Fruit fly (Drosophila melanogaster) whole organism, embryonic: Measurements from ENCODE around the gene Sf3b2.

Source experiments
- CG10274 ChIP-seq: fragments of 200-800 bp; sonication (Bioruptor generic); optimal IDR thresholded peaks from 3 replicates; lab custom pipeline; 2017; ENCODE audit warnings: missing biosample characterization, mild to moderate bottlenecking, missing genetic modification characterization
- CG10543 ChIP-seq: fragments of 200-800 bp; sonication (Bioruptor generic); optimal IDR thresholded peaks from 3 replicates; lab custom pipeline; 2017; ENCODE audit warnings: missing biosample characterization, mild to moderate bottlenecking, missing genetic modification characterization, moderate library complexity
- CG11504 ChIP-seq: fragments of 200-800 bp; sonication (Bioruptor generic); optimal IDR thresholded peaks from 3 replicates; lab custom pipeline; 2019; ENCODE audit warnings: missing biosample characterization, mild to moderate bottlenecking, missing genetic modification characterization, moderate library complexity
- CG12942 ChIP-seq: fragments of 200-800 bp; sonication (Bioruptor generic); optimal IDR thresholded peaks from 3 replicates; lab custom pipeline; 2016; ENCODE audit warnings: missing biosample characterization, missing genetic modification characterization
- CG13894 ChIP-seq: fragments of 200-800 bp; sonication (Bioruptor generic); optimal IDR thresholded peaks from 3 replicates; lab custom pipeline; 2018; ENCODE audit warnings: missing biosample characterization, mild to moderate bottlenecking, missing genetic modification characterization, moderate library complexity
- CG16813 ChIP-seq: fragments of 200-800 bp; sonication (Bioruptor generic); IDR thresholded peaks from 3 replicates; pipeline ENCODE4 v1.3.6; 2022; ENCODE audit warnings: missing biosample characterization, missing genetic modification characterization; ENCODE audit not compliant: partially characterized antibody
- CG16863 ChIP-seq: fragments of 200-800 bp; sonication (Bioruptor generic); optimal IDR thresholded peaks from 3 replicates; lab custom pipeline; 2016; ENCODE audit warnings: missing biosample characterization, missing genetic modification characterization
- CG17385 ChIP-seq: fragments of 200-800 bp; sonication (Bioruptor generic); optimal IDR thresholded peaks from 3 replicates; lab custom pipeline; 2018; ENCODE audit warnings: missing biosample characterization, mild to moderate bottlenecking, missing genetic modification characterization
- CG18262 ChIP-seq: fragments of 200-800 bp; optimal IDR thresholded peaks from 3 replicates; lab custom pipeline; 2019; ENCODE audit warnings: missing biosample characterization, mild to moderate bottlenecking, missing genetic modification characterization, moderate library complexity
- CG18619 ChIP-seq: fragments of 200-800 bp; sonication (Bioruptor generic); optimal IDR thresholded peaks from 3 replicates; lab custom pipeline; 2017; ENCODE audit warnings: missing biosample characterization, mild to moderate bottlenecking, missing genetic modification characterization
- CG3726 ChIP-seq: fragments of 200-800 bp; sonication (Bioruptor generic); IDR thresholded peaks from 3 replicates; pipeline ENCODE4, ENCODE4 v1.3.6; 2022; ENCODE audit warnings: missing biosample characterization, missing genetic modification characterization
- CG7839 ChIP-seq: fragments of 200-800 bp; sonication (Bioruptor generic); optimal IDR thresholded peaks from 3 replicates; lab custom pipeline; 2018; ENCODE audit warnings: missing biosample characterization, mild to moderate bottlenecking, missing genetic modification characterization, moderate library complexity
- CkIIα-i1 ChIP-seq: fragments of 200-800 bp; sonication (Bioruptor generic); IDR thresholded peaks from 2 replicates; pipeline ENCODE4 v1.3.6; 2022; ENCODE audit warnings: missing biosample characterization, missing genetic modification characterization
- D19B ChIP-seq: fragments of 200-800 bp; sonication (Bioruptor generic); optimal IDR thresholded peaks from 2 replicates; lab custom pipeline; 2017; ENCODE audit warnings: missing biosample characterization, mild to moderate bottlenecking, missing genetic modification characterization
- Dek ChIP-seq: fragments of 200-800 bp; sonication (Bioruptor generic); optimal IDR thresholded peaks from 3 replicates; lab custom pipeline; 2019; ENCODE audit warnings: missing biosample characterization, mild to moderate bottlenecking, missing genetic modification characterization, moderate library complexity
- Dip2 ChIP-seq: fragments of 200-800 bp; sonication (Bioruptor generic); IDR thresholded peaks from 2 replicates; pipeline ENCODE4 v1.3.6; 2022; ENCODE audit warnings: missing biosample characterization, missing genetic modification characterization
- Elba2 ChIP-seq: fragments of 200-800 bp; sonication (Bioruptor generic); optimal IDR thresholded peaks from 3 replicates; lab custom pipeline; 2016; ENCODE audit warnings: missing biosample characterization, missing genetic modification characterization
- Hsf ChIP-seq: fragments of 200-800 bp; sonication (Bioruptor generic); optimal IDR thresholded peaks from 3 replicates; lab custom pipeline; 2016; ENCODE audit warnings: missing biosample characterization, missing genetic modification characterization
- Kr ChIP-seq: fragments of 200-800 bp; sonication (Bioruptor generic); optimal IDR thresholded peaks from 2 replicates; lab custom pipeline; 2017; ENCODE audit warnings: missing biosample characterization, mild to moderate bottlenecking, missing genetic modification characterization
- Med ChIP-seq: fragments of 200-800 bp; sonication (Bioruptor generic); peaks from one replicate; lab custom pipeline; 2016; ENCODE audit warnings: missing biosample characterization, missing genetic modification characterization, mild to moderate bottlenecking, inconsistent platforms, moderate library complexity
- NfI ChIP-seq: fragments of 200-800 bp; sonication (Bioruptor generic); optimal IDR thresholded peaks from 3 replicates; lab custom pipeline; 2018; ENCODE audit warnings: missing biosample characterization, mild to moderate bottlenecking, missing genetic modification characterization, moderate library complexity
- Scr ChIP-seq: fragments of 200-800 bp; sonication (Bioruptor generic); IDR thresholded peaks from 2 replicates; pipeline ENCODE4 v1.3.6; 2022; ENCODE audit warnings: missing biosample characterization, missing genetic modification characterization; ENCODE audit not compliant: partially characterized antibody
- Side ChIP-seq: fragments of 200-800 bp; sonication (Bioruptor generic); optimal IDR thresholded peaks from 2 replicates; lab custom pipeline; 2016; ENCODE audit warnings: missing biosample characterization, missing genetic modification characterization
- Sox102F ChIP-seq: fragments of 200-800 bp; sonication (Bioruptor generic); optimal IDR thresholded peaks from 2 replicates; lab custom pipeline; 2018; ENCODE audit warnings: missing biosample characterization, mild to moderate bottlenecking, missing genetic modification characterization, moderate library complexity
- Stat92E ChIP-seq, 3 experiments: fragments of >200 bp in 2 of 3; fragments of 200-800 bp in 1 of 3; sonication (Bioruptor generic) in 1 of 3; optimal IDR thresholded peaks; 2 replicates each; lab custom pipeline; 2017 to 2019; ENCODE audit warnings: missing biosample characterization in 3 of 3, missing genetic modification characterization in 3 of 3, mild to moderate bottlenecking in 1 of 3, moderate library complexity in 1 of 3
- ap ChIP-seq: fragments of 200-800 bp; sonication (Bioruptor generic); IDR thresholded peaks from 2 replicates; pipeline ENCODE4 v1.3.6; 2022; ENCODE audit warnings: missing biosample characterization, missing genetic modification characterization
- ara ChIP-seq: fragments of 200-800 bp; sonication (Bioruptor generic); IDR thresholded peaks from 2 replicates; pipeline ENCODE4 v1.3.6; 2022; ENCODE audit warnings: missing biosample characterization, missing genetic modification characterization
- br ChIP-seq: fragments of >200 bp; optimal IDR thresholded peaks from 2 replicates; lab custom pipeline; 2017
- bsh ChIP-seq, 2 experiments: fragments of 200-800 bp; sonication (Bioruptor generic); optimal IDR thresholded peaks; 2 replicates each; lab custom pipeline; 2017 to 2018; ENCODE audit warnings: mild to moderate bottlenecking in 2 of 2, missing biosample characterization in 2 of 2, missing genetic modification characterization in 2 of 2, moderate library complexity in 1 of 2
- croc ChIP-seq: fragments of 200-800 bp; sonication (Bioruptor generic); conservative IDR thresholded peaks from 3 replicates; pipeline ENCODE4 v1.3.6; 2022; ENCODE audit warnings: missing biosample characterization, missing genetic modification characterization
- da ChIP-seq: fragments of 200-800 bp; sonication (Bioruptor generic); optimal IDR thresholded peaks from 2 replicates; lab custom pipeline; 2016; ENCODE audit warnings: missing biosample characterization, missing genetic modification characterization
- danr ChIP-seq: fragments of 200-800 bp; sonication (Bioruptor generic); IDR thresholded peaks from 2 replicates; pipeline ENCODE4 v1.3.6; 2022; ENCODE audit warnings: missing biosample characterization, missing genetic modification characterization
- dm ChIP-seq: fragments of 200-800 bp; sonication (Bioruptor generic); optimal IDR thresholded peaks from 3 replicates; lab custom pipeline; 2016; ENCODE audit warnings: missing biosample characterization, missing genetic modification characterization
- gem ChIP-seq: fragments of 200-800 bp; sonication (Bioruptor generic); optimal IDR thresholded peaks from 2 replicates; lab custom pipeline; 2019; ENCODE audit warnings: missing biosample characterization, mild to moderate bottlenecking, missing genetic modification characterization, moderate library complexity
- hbn ChIP-seq: fragments of 200-800 bp; sonication (Bioruptor generic); IDR thresholded peaks from 2 replicates; pipeline ENCODE4 v1.3.6; 2022; ENCODE audit warnings: missing biosample characterization, missing genetic modification characterization; ENCODE audit not compliant: partially characterized antibody
- jumu ChIP-seq: fragments of 200-800 bp; sonication (Bioruptor generic); optimal IDR thresholded peaks from 3 replicates; lab custom pipeline; 2016; ENCODE audit warnings: missing biosample characterization, missing genetic modification characterization
- lab ChIP-seq: fragments of 200-800 bp; sonication (Bioruptor generic); optimal IDR thresholded peaks from 3 replicates; lab custom pipeline; 2017; ENCODE audit warnings: missing biosample characterization, missing genetic modification characterization, mild to moderate bottlenecking, moderate library complexity, missing genetic modification reagents
- otp ChIP-seq: fragments of 200-800 bp; sonication (Bioruptor generic); IDR thresholded peaks from 3 replicates; pipeline ENCODE4, ENCODE4 v1.3.6; 2022; ENCODE audit warnings: missing biosample characterization, missing genetic modification characterization
- p53 ChIP-seq: fragments of 200-800 bp; sonication (Bioruptor generic); optimal IDR thresholded peaks from 2 replicates; lab custom pipeline; 2016; ENCODE audit warnings: missing biosample characterization, missing genetic modification characterization
- pfk ChIP-seq: fragments of 200-800 bp; sonication (Bioruptor generic); optimal IDR thresholded peaks from 2 replicates; lab custom pipeline; 2018; ENCODE audit warnings: missing biosample characterization, mild to moderate bottlenecking, missing genetic modification characterization, moderate library complexity
- pita ChIP-seq: fragments of 200-800 bp; sonication (Bioruptor generic); optimal IDR thresholded peaks from 2 replicates; lab custom pipeline; 2017; ENCODE audit warnings: missing biosample characterization, mild to moderate bottlenecking, missing genetic modification characterization
- prd ChIP-seq, 3 experiments: fragments of >200 bp in 2 of 3; fragments of 200-800 bp in 1 of 3; sonication (Bioruptor generic) in 1 of 3; optimal IDR thresholded peaks in 2 of 3; IDR thresholded peaks in 1 of 3; 2 replicates in 2 of 3; 3 replicates in 1 of 3; pipeline versions ENCODE4 v1.3.6 to Lab custom; 2017 to 2022; ENCODE audit warnings: missing biosample characterization in 1 of 3, missing genetic modification characterization in 1 of 3
- pros ChIP-seq: fragments of 200-800 bp; sonication (Bioruptor generic); optimal IDR thresholded peaks from 3 replicates; lab custom pipeline; 2019; ENCODE audit warnings: missing biosample characterization, mild to moderate bottlenecking, missing genetic modification characterization, moderate library complexity
- pzg ChIP-seq: fragments of 200-800 bp; sonication (Bioruptor generic); optimal IDR thresholded peaks from 3 replicates; lab custom pipeline; 2018; ENCODE audit warnings: missing biosample characterization, mild to moderate bottlenecking, missing genetic modification characterization, moderate library complexity
- rib ChIP-seq: fragments of 200-800 bp; sonication (Bioruptor generic); IDR thresholded peaks from 2 replicates; pipeline ENCODE4 v1.3.6; 2022; ENCODE audit warnings: missing biosample characterization, missing genetic modification characterization
- ro ChIP-seq: fragments of 200-800 bp; sonication (Bioruptor generic); IDR thresholded peaks from 2 replicates; pipeline ENCODE4 v1.3.6; 2022; ENCODE audit warnings: missing biosample characterization, missing genetic modification characterization
- run ChIP-seq: fragments of 200-800 bp; sonication (Bioruptor generic); optimal IDR thresholded peaks from 3 replicates; lab custom pipeline; 2018; ENCODE audit warnings: missing biosample characterization, mild to moderate bottlenecking, missing genetic modification characterization
- sens-2 ChIP-seq: fragments of 200-800 bp; sonication (Bioruptor generic); IDR thresholded peaks from 2 replicates; pipeline ENCODE4 v1.3.6; 2022; ENCODE audit warnings: missing biosample characterization, missing genetic modification characterization
- trem ChIP-seq: fragments of 200-800 bp; optimal IDR thresholded peaks from 3 replicates; lab custom pipeline; 2019; ENCODE audit warnings: missing biosample characterization, mild to moderate bottlenecking, missing genetic modification characterization, moderate library complexity

Gene Sf3b2

dm6 chr2L:3041918-3042615 is 13.1 kb upstream of the Sf3b2 start, which contains the start of gene CG17261 (continued):
- TF ChIP-seq CG16813 (GFP tag; lab: Robert Waterston, UW) (no peak), D19B (peak; percentile 10), Side (GFP tag; lab: Kevin White, UChicago) (peak; percentile 40), da (GFP tag; lab: Kevin White, UChicago) (no peak), CG3726 (no peak), CG11504 (tag; lab: Kevin White, UChicago) (peak; percentile 38), Scr (GFP tag; lab: Robert Waterston, UW) (no peak), Sox102F (peak; percentile 21), CG10274 (GFP tag; lab: Kevin White, UChicago) (no peak), rib (peak; percentile 49; the same call in 1 of the 2 replicates), trem (tag; lab: Kevin White, UChicago) (no peak), NfI (GFP tag; lab: Kevin White, UChicago) (peak; percentile 15), pfk (GFP tag; lab: Kevin White, UChicago) (no peak), CG10543 (GFP tag; lab: Kevin White, UChicago) (peak; percentile 88), lab (GFP tag; lab: Kevin White, UChicago) (peak; percentile 80), CkIIα-i1 (GFP tag; lab: Robert Waterston, UW) (no peak), Dip2 (GFP tag; lab: Robert Waterston, UW) (no peak), bsh (GFP tag; optimal IDR thresholded peaks at IDR 0.05; lab: Kevin White, UChicago) (no peak), pros (GFP tag; lab: Kevin White, UChicago) (no peak), CG17385 (peak; percentile 44), sens-2 (GFP tag; lab: Robert Waterston, UW) (no peak), pita (GFP tag; lab: Kevin White, UChicago) (no peak), hbn (GFP tag; lab: Robert Waterston, UW) (no peak), CG12942 (GFP tag; lab: Kevin White, UChicago) (no peak), prd (optimal IDR thresholded peaks at IDR 0.05; lab: Kevin White, UChicago) (no peak), prd (GFP tag; IDR thresholded peaks at IDR 0.05; lab: Robert Waterston, UW) (0 out of 3 replicates have a peak, but pooled peaks have one; percentile 28), otp (0 out of 3 replicates have a peak, but pooled peaks have one; percentile 33), Med (peak; percentile 91), CG13894 (tag; lab: Kevin White, UChicago) (peak; percentile 16), ap (GFP tag; lab: Robert Waterston, UW) (no peak), br (lab: Kevin White, UChicago) (no peak), Hsf (peak; percentile 6), ro (no peak), CG18619 (GFP tag; lab: Kevin White, UChicago) (no peak), Elba2 (no peak), croc (GFP tag; lab: Robert Waterston, UW) (no peak), p53 (GFP tag; lab: Kevin White, UChicago) (no peak), pzg (no peak), jumu (GFP tag; lab: Kevin White, UChicago) (peak; percentile 21), Stat92E (GFP tag; optimal IDR thresholded peaks at IDR 0.05; lab: Kevin White, UChicago) (no peak), Dek (tag; lab: Kevin White, UChicago) (peak; percentile 21), dm (GFP tag; lab: Kevin White, UChicago) (peak; percentile 21), ara (GFP tag; lab: Robert Waterston, UW) (peak; percentile 27; the same call in 1 of the 2 replicates), danr (no peak), CG16863 (GFP tag; lab: Kevin White, UChicago) (no peak), CG7839 (peak; percentile 39), Kr (GFP tag; lab: Kevin White, UChicago) (no peak), CG18262 (tag; lab: Kevin White, UChicago) (peak; percentile 4), run (tag; lab: Kevin White, UChicago) (no peak), gem (tag; lab: Kevin White, UChicago) (peak; percentile 52)
